Fruit fly (Drosophila melanogaster): Measurements from ENCODE around the gene CG9813.

Gene CG9813

dm6 chr3R:13364175-13365174 is 15.1 kb downstream of the CG9813 start, which contains the start of gene Dic1:
Gene Dic1 (plus strand): TSS chr3R:13364938.
- TF ChIP-seq Ptx1 (GFP tag; IDR thresholded peaks at IDR 0.05) (peak; percentile 96), lab (GFP tag; optimal IDR thresholded peaks at IDR 0.05) (peak; percentile 98), Nf-YC (tag; optimal IDR thresholded peaks at IDR 0.05) (peak; percentile 87), gsb-n (tag; optimal IDR thresholded peaks at IDR 0.05) (peak; percentile 93), CG17829 (tag; optimal IDR thresholded peaks at IDR 0.05) (peak; percentile 94), Side (GFP tag; optimal IDR thresholded peaks at IDR 0.05) (peak; percentile 76), slou (GFP tag; optimal IDR thresholded peaks at IDR 0.05) (peak; percentile 95), CG11560 (tag; IDR thresholded peaks at IDR 0.05) (peak; percentile 85), CG31441 (GFP tag; IDR thresholded peaks at IDR 0.05) (peak; percentile 98), Oaz (GFP tag; IDR thresholded peaks at IDR 0.05) (peak; percentile 86), slbo (GFP tag; IDR thresholded peaks at IDR 0.05) (peak; percentile 93), crc (GFP tag; optimal IDR thresholded peaks at IDR 0.05) (peak; percentile 75), CG13624 (GFP tag; optimal IDR thresholded peaks at IDR 0.05) (peak; percentile 92), CG32532 (GFP tag; IDR thresholded peaks at IDR 0.05) (peak; percentile 93), CG4360 (GFP tag; IDR thresholded peaks at IDR 0.05) (peak; percentile 50), Trl (optimal IDR thresholded peaks at IDR 0.05) (peak; percentile 74 to 86), Trl (GFP tag; optimal IDR thresholded peaks at IDR 0.05) (peak; percentile 80), H2.0 (GFP tag; IDR thresholded peaks at IDR 0.05) (peak; percentile 79), chinmo (GFP tag; IDR thresholded peaks at IDR 0.05; ENCODE audit: partially characterized antibody) (peak; percentile 90; the same call in 3 of the 4 replicates), CG15269 (tag; optimal IDR thresholded peaks at IDR 0.05) (peak; percentile 97), Myb (GFP tag; optimal IDR thresholded peaks at IDR 0.05) (peak; percentile 76), tap (tag; optimal IDR thresholded peaks at IDR 0.05) (peak; percentile 91), CG18619 (GFP tag; optimal IDR thresholded peaks at IDR 0.05) (peak; percentile 98), lmd (GFP tag; IDR thresholded peaks at IDR 0.05) (peak; percentile 96), Asciz (GFP tag; optimal IDR thresholded peaks at IDR 0.05) (peak; percentile 99), CG17186 (GFP tag; optimal IDR thresholded peaks at IDR 0.05) (peak; percentile 80), gfzf (GFP tag; optimal IDR thresholded peaks at IDR 0.05) (no peak), CG3163 (GFP tag; optimal IDR thresholded peaks at IDR 0.05) (peak; percentile 64), kay (GFP tag; optimal IDR thresholded peaks at IDR 0.05) (peak; percentile 91), CG12744 (GFP tag; optimal IDR thresholded peaks at IDR 0.05) (peak; percentile 86), Opbp (GFP tag; IDR thresholded peaks at IDR 0.05; ENCODE audit: partially characterized antibody) (peak; percentile 52; the same call in 1 of the 3 replicates), CG9215 (GFP tag; IDR thresholded peaks at IDR 0.05) (peak; percentile 92), Poxn (GFP tag; IDR thresholded peaks at IDR 0.05) (peak; percentile 84), caup (GFP tag; optimal IDR thresholded peaks at IDR 0.05; ENCODE audit: severe bottlenecking) (peak; percentile 97), CG7271 (tag; optimal IDR thresholded peaks at IDR 0.05) (peak; percentile 84), CG7357 (GFP tag; IDR thresholded peaks at IDR 0.05) (peak; percentile 85), grau (tag; optimal IDR thresholded peaks at IDR 0.05) (peak; percentile 96), Six4 (GFP tag; optimal IDR thresholded peaks at IDR 0.05) (peak; percentile 93), ttk (GFP tag; IDR thresholded peaks at IDR 0.05) (peak; percentile 85), ftz-f1 (GFP tag; optimal IDR thresholded peaks at IDR 0.05) (peak; percentile 41), CG7786 (GFP tag; optimal IDR thresholded peaks at IDR 0.05) (peak; percentile 91), CG2199 (GFP tag; IDR thresholded peaks at IDR 0.05) (peak; percentile 77; the same call in 1 of the 3 replicates), CG10209 (GFP tag; optimal IDR thresholded peaks at IDR 0.05) (peak; percentile 97), CG8478 (optimal IDR thresholded peaks at IDR 0.05) (no peak), CG1603 (tag; optimal IDR thresholded peaks at IDR 0.05) (peak; percentile 67), bab2 (GFP tag; optimal IDR thresholded peaks at IDR 0.05) (peak; percentile 90), Sox100B (GFP tag; optimal IDR thresholded peaks at IDR 0.05) (peak; percentile 99), repo (GFP tag; optimal IDR thresholded peaks at IDR 0.05) (peak; percentile 82), shn (GFP tag; optimal IDR thresholded peaks at IDR 0.05) (peak; percentile 86)
